Fruit fly (Drosophila melanogaster) whole organism: ENCODE measurements around the gene Pkc98E.

Experiments used
- CG8478 ChIP-seq: fragments of >200 bp; optimal IDR thresholded peaks from 2 replicates; lab custom pipeline; 2018; ENCODE audit warnings: inconsistent platforms
- Dll ChIP-seq: fragments of >200 bp; optimal IDR thresholded peaks from 2 replicates; lab custom pipeline; 2017
- EcR ChIP-seq, 2 experiments: fragments of >200 bp; optimal IDR thresholded peaks; 2 replicates each; lab custom pipeline; 2017; ENCODE audit warnings: missing biosample characterization in 2 of 2, missing genetic modification characterization in 2 of 2, missing genetic modification reagents in 2 of 2
- pan ChIP-seq: fragments of >200 bp; optimal IDR thresholded peaks from 2 replicates; lab custom pipeline; 2017
- psq ChIP-seq: fragments of >200 bp; optimal IDR thresholded peaks from 2 replicates; lab custom pipeline; 2017
- usp ChIP-seq: fragments of >200 bp; optimal IDR thresholded peaks from 2 replicates; lab custom pipeline; 2017; ENCODE audit warnings: missing biosample characterization, missing genetic modification characterization, mixed read lengths

Pkc98E gene

DNA sequence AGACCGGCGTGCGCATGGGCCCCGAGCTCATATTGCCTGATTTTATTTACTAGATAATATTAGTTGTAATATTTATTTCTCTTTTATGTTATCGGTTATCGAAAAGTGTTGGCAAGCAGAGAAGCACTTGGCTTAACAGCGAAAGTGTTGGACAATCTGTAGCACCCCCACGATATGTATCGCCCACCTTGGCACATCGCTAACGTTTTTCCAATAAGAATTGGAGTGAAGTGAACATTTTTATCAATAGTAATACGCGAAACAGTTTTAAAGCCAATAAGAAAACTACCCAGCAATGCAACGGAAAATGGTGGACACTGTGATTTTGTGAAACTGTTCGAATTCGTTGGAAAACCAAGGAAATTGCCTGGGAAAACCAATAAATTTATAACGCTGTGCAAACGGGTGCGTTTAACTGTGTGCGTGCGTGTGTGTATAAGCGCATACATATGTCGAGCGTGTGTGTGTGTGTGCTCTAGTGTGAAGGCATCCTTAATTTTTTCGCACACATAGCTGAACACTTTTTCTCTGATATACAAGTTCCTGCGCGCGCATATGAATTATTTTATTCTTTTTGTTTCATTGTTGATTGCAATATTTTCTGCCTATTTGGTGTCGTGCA lies at the start of gene Pkc98E, which contains the start of gene Slu7:
Gene Pkc98E, plus strand, starts transcription at position 197 of the 622 bp plus-strand sequence.
Gene Slu7, minus strand, starts transcription at position 112 of the 622 bp plus-strand sequence.
- TF ChIP-seq psq (lab: Kevin White, UChicago) (no peak), EcR (GFP tag; optimal IDR thresholded peaks at IDR 0.05; lab: Kevin White, UChicago) (no peak), CG8478 (peak; percentile 46)

DNA sequence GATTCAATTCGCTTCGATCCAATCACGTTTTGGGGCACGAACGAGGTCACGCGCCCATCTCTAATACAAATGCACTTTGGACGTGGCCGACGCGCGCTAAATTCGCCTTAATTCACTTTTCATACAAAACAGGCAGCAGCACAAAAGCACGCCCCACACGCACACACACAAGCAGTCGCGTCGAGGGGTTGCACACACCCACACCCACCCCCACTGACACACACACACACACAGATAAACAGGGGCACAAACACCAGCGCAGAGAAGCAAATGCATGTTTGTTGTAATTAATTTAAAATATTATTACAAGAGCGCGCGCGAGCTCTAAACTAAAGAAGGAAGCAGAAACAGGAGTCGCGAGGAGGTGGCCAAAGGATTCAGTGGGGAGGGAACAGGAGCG lies 49.6 kb upstream of the Pkc98E start:
- TF ChIP-seq CG8478 (no peak), usp (no peak), Dll (lab: Kevin White, UChicago) (no peak), EcR (GFP tag; optimal IDR thresholded peaks at IDR 0.05; lab: Kevin White, UChicago) (no peak), pan (lab: Kevin White, UChicago) (no peak), psq (lab: Kevin White, UChicago) (no peak)

DNA sequence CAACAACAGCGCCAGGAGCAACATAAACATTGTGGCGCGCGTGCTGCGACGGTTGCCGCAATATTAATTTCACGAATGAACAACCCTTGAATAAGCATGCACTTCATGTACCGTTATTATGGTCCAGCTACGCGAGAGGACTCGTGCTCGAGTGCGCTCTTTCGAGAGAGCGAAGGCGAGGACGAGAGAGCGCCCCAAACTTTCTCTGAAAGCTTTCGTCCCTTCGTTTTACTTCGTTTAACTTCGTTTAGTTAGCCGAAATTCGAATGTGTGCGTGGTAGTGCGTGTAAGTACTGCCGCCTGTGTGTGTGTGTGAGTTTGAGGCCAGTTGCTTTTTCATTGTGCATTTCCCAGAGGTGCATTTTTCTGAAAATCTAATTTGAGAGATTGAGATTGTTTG lies 48.3 kb upstream of the Pkc98E start:
- TF ChIP-seq pan (lab: Kevin White, UChicago) (no peak), EcR (GFP tag; optimal IDR thresholded peaks at IDR 0.05; lab: Kevin White, UChicago) (no peak), usp (no peak), Dll (lab: Kevin White, UChicago) (no peak), CG8478 (no peak), psq (lab: Kevin White, UChicago) (no peak)

DNA sequence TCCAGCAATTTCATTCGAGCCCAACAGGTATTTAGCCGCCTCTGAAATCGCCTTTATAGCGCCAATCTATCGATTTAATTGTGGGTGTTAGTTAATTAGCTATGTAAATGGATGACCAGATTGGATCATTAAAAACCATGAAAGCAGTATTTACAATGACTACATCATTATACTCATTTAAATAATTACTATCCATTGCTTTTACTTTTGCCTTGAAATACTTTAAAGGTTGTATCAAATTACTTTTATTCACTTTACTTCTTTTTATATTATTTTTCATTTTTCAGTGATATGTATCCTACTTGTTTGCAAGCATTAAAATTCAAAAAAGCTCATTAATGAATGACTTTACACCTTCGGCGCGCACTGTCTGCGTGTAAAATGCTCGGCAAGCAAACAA lies 40.0 kb upstream of the Pkc98E start:
- TF ChIP-seq usp, result no peak
- TF ChIP-seq EcR (GFP tag; optimal IDR thresholded peaks at IDR 0.05; lab: Kevin White, UChicago), result no peak
- TF ChIP-seq CG8478, result no peak
- TF ChIP-seq psq (lab: Kevin White, UChicago), result no peak
- TF ChIP-seq Dll (lab: Kevin White, UChicago), result no peak
- no peak for TF ChIP-seq pan (lab: Kevin White, UChicago)

DNA sequence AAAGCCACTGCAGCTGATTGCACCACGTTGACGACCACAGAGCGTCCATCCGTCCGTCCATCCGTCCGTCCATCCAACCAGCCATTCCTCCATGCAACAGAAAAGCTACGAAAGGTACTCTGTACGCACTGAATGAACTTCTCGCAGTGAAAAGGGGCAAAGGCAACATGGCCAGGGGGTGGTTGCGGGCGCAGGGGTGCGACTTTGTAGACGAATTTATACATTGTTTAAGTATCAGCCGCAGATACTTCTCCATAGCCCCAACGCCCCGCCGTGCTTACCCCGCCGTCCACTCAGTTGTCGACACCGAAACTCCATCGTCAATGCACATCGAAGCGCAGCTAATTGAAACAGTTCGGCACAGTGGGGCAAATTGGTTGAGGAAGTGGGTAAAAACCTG lies 39.0 kb upstream of the Pkc98E start:
- TF ChIP-seq psq (lab: Kevin White, UChicago) (no peak), pan (lab: Kevin White, UChicago) (no peak), Dll (lab: Kevin White, UChicago) (no peak)

DNA sequence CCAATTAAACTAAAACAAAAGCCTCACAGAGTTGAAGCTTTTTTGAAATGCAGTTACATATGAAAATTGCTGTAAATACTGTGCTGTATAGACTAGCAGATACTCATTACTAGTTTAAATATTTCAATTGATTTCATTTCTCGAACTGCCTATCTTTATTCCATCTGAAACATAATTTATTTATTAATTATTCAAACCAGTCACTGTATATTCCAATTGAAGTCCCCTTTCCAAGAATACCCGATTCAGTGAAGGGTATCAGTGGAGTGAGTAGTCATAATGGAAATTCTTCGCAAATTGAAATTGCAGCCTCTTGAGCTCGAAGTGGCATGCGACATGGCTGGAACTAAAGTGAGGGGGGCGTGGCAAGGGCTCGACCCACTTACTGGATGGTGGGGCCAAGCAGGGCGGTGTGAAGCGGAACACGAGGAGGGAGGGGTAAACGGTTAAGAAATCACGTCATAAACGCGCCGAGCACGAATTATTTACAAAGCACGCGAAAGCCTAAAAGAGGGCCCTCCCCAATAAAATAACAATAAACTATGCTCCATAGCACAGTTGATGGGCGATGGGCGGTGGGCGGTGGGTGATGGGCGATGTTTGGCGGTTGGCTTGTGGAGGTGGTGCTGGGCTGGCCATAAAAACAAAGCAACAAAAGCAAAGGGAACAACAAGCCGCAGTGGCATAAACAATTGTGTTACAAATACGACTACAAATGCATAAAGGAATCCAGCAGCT lies 33.9 kb upstream of the Pkc98E start:
- no peak for TF ChIP-seq EcR (GFP tag; optimal IDR thresholded peaks at IDR 0.05; lab: Kevin White, UChicago)
- no peak for TF ChIP-seq CG8478
- no peak for TF ChIP-seq Dll (lab: Kevin White, UChicago)
- no peak for TF ChIP-seq usp
- no peak for TF ChIP-seq psq (lab: Kevin White, UChicago)
- TF ChIP-seq pan (lab: Kevin White, UChicago), result no peak

DNA sequence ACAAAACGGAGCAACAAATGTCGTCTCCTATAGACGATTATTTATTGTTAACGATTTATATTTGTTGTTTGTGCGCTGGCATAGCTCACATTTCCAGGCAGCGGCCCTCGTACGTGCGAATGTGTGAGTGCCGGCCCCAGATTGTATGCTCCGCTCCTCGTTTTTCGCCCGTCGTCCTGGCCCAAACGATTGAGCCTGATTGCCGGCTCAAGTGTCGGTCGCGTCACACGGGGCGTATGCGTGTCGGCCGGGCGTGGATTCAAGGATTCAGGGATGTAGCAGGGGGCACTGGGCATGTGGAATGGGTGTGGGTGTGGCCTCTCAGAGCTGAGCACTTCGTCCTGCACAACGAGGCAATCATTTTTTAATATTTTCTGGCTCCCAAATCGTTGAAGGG lies 33.3 kb upstream of the Pkc98E start:
- no peak for TF ChIP-seq CG8478
- no peak for TF ChIP-seq Dll (lab: Kevin White, UChicago)
- no peak for TF ChIP-seq usp
- no peak for TF ChIP-seq pan (lab: Kevin White, UChicago)
- no peak for TF ChIP-seq EcR (GFP tag; optimal IDR thresholded peaks at IDR 0.05; lab: Kevin White, UChicago)
- TF ChIP-seq psq (lab: Kevin White, UChicago), result no peak

DNA sequence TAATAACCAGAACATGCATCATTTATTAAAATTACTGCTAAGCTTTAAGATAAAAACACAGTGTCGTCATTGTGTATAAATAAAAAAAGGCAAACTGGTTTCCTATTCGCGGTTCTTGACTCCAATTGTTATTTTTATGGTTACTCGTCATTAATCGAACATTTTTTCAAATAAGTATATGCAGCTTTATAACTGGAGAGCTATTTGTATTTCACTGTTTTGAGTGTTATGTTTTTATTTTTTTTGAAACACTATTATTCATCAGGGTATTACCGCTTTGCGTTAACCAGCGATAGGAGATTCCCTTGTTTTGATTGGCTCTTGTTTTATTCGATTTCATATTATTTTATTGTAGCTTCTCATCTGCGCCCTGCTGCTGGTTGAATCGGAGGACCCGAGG lies 27.8 kb upstream of the Pkc98E start:
- TF ChIP-seq EcR (GFP tag; optimal IDR thresholded peaks at IDR 0.05; lab: Kevin White, UChicago) (no peak), psq (lab: Kevin White, UChicago) (no peak), usp (no peak), CG8478 (no peak), Dll (lab: Kevin White, UChicago) (no peak), pan (lab: Kevin White, UChicago) (no peak)

DNA sequence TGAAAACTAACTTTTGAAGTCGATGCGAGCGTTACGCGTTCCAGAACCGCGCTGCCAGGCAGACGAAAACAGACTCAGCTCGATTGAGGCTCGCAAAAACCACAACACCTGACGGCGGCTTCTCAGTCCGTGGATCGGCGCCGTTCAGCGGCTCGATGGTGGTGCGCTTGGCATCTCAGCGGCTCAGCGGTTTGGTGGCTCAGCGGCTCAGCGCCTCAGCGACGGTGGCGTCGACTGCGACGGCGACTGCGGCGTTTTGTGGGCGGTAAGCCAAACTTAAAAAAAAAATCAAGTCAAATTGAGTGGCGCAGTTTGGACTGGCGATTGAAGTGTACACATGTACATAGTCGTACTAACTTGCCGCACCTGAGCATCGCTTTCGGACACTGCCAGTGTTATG lies 18.6 kb upstream of the Pkc98E start, which contains the start of gene wat:
Gene wat, minus strand, starts transcription at position 41 of the 400 bp plus-strand sequence.
- TF ChIP-seq CG8478 (no peak), EcR (GFP tag; optimal IDR thresholded peaks at IDR 0.05; lab: Kevin White, UChicago) (no peak), Dll (lab: Kevin White, UChicago) (no peak), usp (no peak), psq (lab: Kevin White, UChicago) (no peak), pan (lab: Kevin White, UChicago) (no peak)

DNA sequence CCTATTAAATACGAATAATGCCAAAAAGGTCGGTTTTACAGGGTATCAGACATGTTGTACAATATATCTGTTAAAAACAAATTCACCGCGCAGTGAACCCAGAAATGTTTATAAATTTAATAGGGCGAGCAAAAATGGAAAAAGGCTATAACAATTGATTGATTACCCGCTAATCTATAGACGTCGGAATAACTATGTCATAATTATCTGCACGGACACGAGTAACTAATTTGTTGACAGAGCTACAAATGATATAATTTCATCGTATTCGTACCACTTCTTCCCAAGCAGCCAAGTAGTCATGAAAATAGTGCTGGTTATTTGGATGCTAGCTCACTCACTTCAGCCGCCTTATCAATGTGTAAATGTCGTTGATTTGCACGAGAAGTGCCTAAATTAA lies 14.3 kb upstream of the Pkc98E start, which contains the start of gene CG14518:
Gene CG14518, plus strand, starts transcription at position 301 of the 400 bp plus-strand sequence.
- TF ChIP-seq usp, result no peak
- no peak for TF ChIP-seq pan (lab: Kevin White, UChicago)
- TF ChIP-seq EcR (GFP tag; optimal IDR thresholded peaks at IDR 0.05; lab: Kevin White, UChicago), result no peak
- no peak for TF ChIP-seq psq (lab: Kevin White, UChicago)
- no peak for TF ChIP-seq CG8478
- no peak for TF ChIP-seq Dll (lab: Kevin White, UChicago)

DNA sequence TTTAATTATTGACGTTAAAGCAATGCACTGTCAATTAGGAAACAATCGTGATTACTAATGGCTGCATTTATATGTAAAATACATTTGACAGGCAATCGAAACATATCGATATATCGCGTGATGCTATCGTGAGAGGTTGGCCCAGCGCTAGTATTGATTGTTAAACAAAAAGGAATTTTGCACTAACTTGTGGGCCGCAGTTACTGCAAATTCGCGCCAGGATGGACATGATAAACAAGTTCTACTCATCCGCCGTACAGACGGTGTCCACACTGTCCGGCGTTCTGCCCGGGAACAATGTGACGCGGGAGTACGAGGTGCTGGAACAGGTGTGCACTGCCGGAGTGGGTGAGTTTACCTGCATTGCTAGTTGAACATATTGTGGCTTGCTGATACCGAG lies 11.8 kb upstream of the Pkc98E start, which contains the start of the genes eIF4E6 and CG1951:
Gene eIF4E6, minus strand, starts transcription at position 53 of the 400 bp plus-strand sequence.
Gene CG1951, plus strand, starts transcription at position 115 of the 400 bp plus-strand sequence.
- TF ChIP-seq CG8478 (no peak), Dll (lab: Kevin White, UChicago) (no peak), usp (no peak), pan (lab: Kevin White, UChicago) (no peak), EcR (GFP tag; optimal IDR thresholded peaks at IDR 0.05; lab: Kevin White, UChicago) (no peak), psq (lab: Kevin White, UChicago) (no peak)

DNA sequence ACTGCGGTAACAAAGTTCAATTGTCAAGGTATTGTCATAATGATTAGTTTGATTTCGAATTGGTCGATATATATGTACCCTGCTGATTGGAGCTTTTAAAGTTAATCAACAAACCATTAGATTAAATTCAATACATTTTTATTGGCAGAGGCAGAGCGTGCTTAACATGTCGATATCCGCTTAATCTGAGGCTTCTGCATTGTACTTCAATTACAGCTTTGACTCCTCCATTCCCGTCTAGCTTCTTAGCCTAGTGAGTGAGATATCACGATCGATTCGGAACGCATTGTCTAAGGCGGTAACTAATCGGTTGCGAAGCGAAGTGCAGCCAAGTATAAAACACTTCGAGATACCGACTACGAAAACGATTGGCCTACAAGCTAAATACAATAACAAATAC lies 6.4 kb upstream of the Pkc98E start, which contains the start of gene Ssl2:
Gene Ssl2, minus strand, starts transcription at position 101 of the 400 bp plus-strand sequence.
- TF ChIP-seq EcR (GFP tag; optimal IDR thresholded peaks at IDR 0.05; lab: Kevin White, UChicago), result no peak
- TF ChIP-seq CG8478, result no peak
